Fruit fly (Drosophila melanogaster): ENCODE data around the gene Ada.

The Ada gene

DNA sequence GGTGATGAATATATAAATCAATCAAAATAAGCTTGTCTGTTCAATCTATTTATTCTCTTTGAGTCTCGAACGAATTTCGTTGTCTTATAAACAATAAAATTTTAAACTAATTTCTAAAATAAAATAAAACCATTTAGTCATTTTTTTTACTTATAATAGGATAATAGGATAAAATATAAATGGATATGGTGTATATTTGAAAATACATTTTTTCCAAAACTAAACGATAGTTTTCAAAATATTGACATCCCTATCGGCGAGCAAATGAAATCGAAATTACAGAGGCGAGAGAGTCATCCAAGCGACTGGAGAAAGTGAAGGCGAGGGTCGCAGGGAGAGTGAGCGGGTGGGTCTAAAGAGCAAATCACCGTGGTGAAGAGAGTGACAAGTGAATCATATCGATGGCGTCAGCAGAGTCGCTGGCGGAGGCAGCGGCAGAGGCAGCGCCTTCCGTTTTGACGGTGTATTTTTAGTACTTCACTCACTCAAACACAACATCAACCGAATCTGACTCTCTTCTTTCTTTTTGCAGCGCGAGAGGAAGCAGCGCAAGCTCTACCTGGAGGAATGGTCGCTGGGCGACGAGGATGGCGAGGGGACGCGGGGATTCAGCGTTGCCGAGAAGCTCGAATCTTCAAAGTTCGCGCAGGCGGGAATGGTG lies 7.5 kb upstream of the Ada start (continued):
- TF ChIP-seq sc (optimal IDR thresholded peaks at IDR 0.05) (no peak), sc (GFP tag; optimal IDR thresholded peaks at IDR 0.05) (peak; percentile 96), CG15514 (GFP tag; optimal IDR thresholded peaks at IDR 0.05) (peak; percentile 89), CG12659 (GFP tag; optimal IDR thresholded peaks at IDR 0.05) (peak; percentile 99), slp2 (GFP tag; optimal IDR thresholded peaks at IDR 0.05) (peak; percentile 44), Dbx (GFP tag; IDR thresholded peaks at IDR 0.05) (no peak), TFAM (GFP tag; optimal IDR thresholded peaks at IDR 0.05) (peak; percentile 60), tin (GFP tag; optimal IDR thresholded peaks at IDR 0.05) (peak; percentile 92), Xrp1 (GFP tag; IDR thresholded peaks at IDR 0.05) (no peak), CG4617 (GFP tag; optimal IDR thresholded peaks at IDR 0.05; ENCODE audit: borderline replicate concordance) (peak; percentile 52), CG1529 (GFP tag; optimal IDR thresholded peaks at IDR 0.05) (peak; percentile 95), Med (GFP tag) (peak; percentile 85), hbn (GFP tag; IDR thresholded peaks at IDR 0.05; ENCODE audit: partially characterized antibody) (no peak), nom (GFP tag; optimal IDR thresholded peaks at IDR 0.05) (peak; percentile 98), lola (GFP tag; optimal IDR thresholded peaks at IDR 0.05) (peak in 1 of 3 experiments; percentile 99), CG12299 (tag; optimal IDR thresholded peaks at IDR 0.05) (peak; percentile 97), CG17385 (GFP tag; optimal IDR thresholded peaks at IDR 0.05) (peak; percentile 95), ash1 (GFP tag; optimal IDR thresholded peaks at IDR 0.05) (peak; percentile 74), Abd-B (GFP tag; optimal IDR thresholded peaks at IDR 0.05) (peak; percentile 95), CG8478 (optimal IDR thresholded peaks at IDR 0.05) (no peak), Dll (GFP tag; IDR thresholded peaks at IDR 0.05; ENCODE audit: partially characterized antibody) (no peak), CG33213 (GFP tag; optimal IDR thresholded peaks at IDR 0.05) (peak; percentile 19), CG14050 (GFP tag; IDR thresholded peaks at IDR 0.05) (no peak), Bteb2 (GFP tag; optimal IDR thresholded peaks at IDR 0.05) (peak; percentile 80), Gsc (GFP tag; IDR thresholded peaks at IDR 0.05) (no peak), CG9437 (GFP tag; optimal IDR thresholded peaks at IDR 0.05) (peak; percentile 95), CG7963 (GFP tag; IDR thresholded peaks at IDR 0.05; ENCODE audit: partially characterized antibody) (no peak), chn (GFP tag; optimal IDR thresholded peaks at IDR 0.05) (peak; percentile 58), HHEX (GFP tag; optimal IDR thresholded peaks at IDR 0.05) (peak; percentile 95), CkIIα-i1 (GFP tag; IDR thresholded peaks at IDR 0.05) (no peak), CG11456 (GFP tag; IDR thresholded peaks at IDR 0.05) (no peak), CG7928 (GFP tag; optimal IDR thresholded peaks at IDR 0.05) (peak; percentile 78), Sin3A (optimal IDR thresholded peaks at IDR 0.05) (no peak), CG11247 (GFP tag; IDR thresholded peaks at IDR 0.05) (no peak), CG15011 (GFP tag; optimal IDR thresholded peaks at IDR 0.05) (peak; percentile 97), Mes4 (GFP tag; optimal IDR thresholded peaks at IDR 0.05) (peak; percentile 63), CG4707 (GFP tag; optimal IDR thresholded peaks at IDR 0.05) (peak; percentile 85), CG12104 (GFP tag; optimal IDR thresholded peaks at IDR 0.05) (peak; percentile 99), CG9797 (GFP tag; optimal IDR thresholded peaks at IDR 0.05) (peak; percentile 48), lab (GFP tag; optimal IDR thresholded peaks at IDR 0.05) (peak; percentile 99), schlank (tag; optimal IDR thresholded peaks at IDR 0.05) (peak; percentile 86), CG6683 (GFP tag; optimal IDR thresholded peaks at IDR 0.05) (peak; percentile 98), pnt (GFP tag; optimal IDR thresholded peaks at IDR 0.05) (no peak), CG12236 (GFP tag; optimal IDR thresholded peaks at IDR 0.05) (peak; percentile 24), CHES-1-like (GFP tag; optimal IDR thresholded peaks at IDR 0.05) (peak; percentile 61), B-H2 (GFP tag; optimal IDR thresholded peaks at IDR 0.05) (peak; percentile 98), sob (GFP tag; IDR thresholded peaks at IDR 0.05) (no peak), CG3163 (GFP tag; optimal IDR thresholded peaks at IDR 0.05) (peak; percentile 96), CG33557 (GFP tag; optimal IDR thresholded peaks at IDR 0.05) (peak; percentile 100), twi (tag; optimal IDR thresholded peaks at IDR 0.05) (peak; percentile 97)
